Worm (Caenorhabditis elegans) whole organism, L1 larva: Measurements from ENCODE around the gene fbxa-65.
"Not testable (repeated sequence)": the region's sequence is repeated elsewhere in the genome, so short reads cannot be mapped to it uniquely, and the experiment has no call there.

Source experiments
- Y116A8C.19 ChIP-seq: sonication (generic microtip); optimal IDR thresholded peaks from 2 replicates; lab custom pipeline; 2016; ENCODE audit warnings: missing compliant biosample characterization, missing genetic modification characterization, borderline replicate concordance
- aha-1 ChIP-seq: fragments of 150-350 bp; optimal IDR thresholded peaks from 2 replicates; lab custom pipeline; 2014; ENCODE audit warnings: missing biosample characterization, missing genetic modification characterization
- blmp-1 ChIP-seq: fragments of 150-350 bp; optimal IDR thresholded peaks from 2 replicates; lab custom pipeline; 2014; ENCODE audit warnings: missing biosample characterization, missing genetic modification characterization
- ceh-8 ChIP-seq: fragments of 200-800 bp; sonication (Bioruptor generic); optimal IDR thresholded peaks from 2 replicates; lab custom pipeline; 2018; ENCODE audit warnings: mild to moderate bottlenecking, missing genetic modification characterization, moderate library complexity, missing compliant biosample characterization
- ceh-82 ChIP-seq, 3 experiments: fragments of 150-350 bp in 1 of 3; sonication (generic microtip) in 2 of 3; optimal IDR thresholded peaks; 2 replicates each; lab custom pipeline; 2014 to 2017; ENCODE audit warnings: missing biosample characterization in 3 of 3, missing genetic modification characterization in 3 of 3
- ceh-90 ChIP-seq: sonication (generic microtip); optimal IDR thresholded peaks from 2 replicates; lab custom pipeline; 2016; ENCODE audit warnings: missing genetic modification characterization, missing compliant biosample characterization
- efl-1 ChIP-seq, 4 experiments: fragments of 150-350 bp; optimal IDR thresholded peaks in 3 of 4; peaks in 1 of 4; 1 replicate in 1 of 4; 2 replicates in 3 of 4; lab custom pipeline; 2014; ENCODE audit warnings: missing biosample characterization in 2 of 4, missing genetic modification characterization in 2 of 4, missing genetic modification reagents in 2 of 4
- elt-3 ChIP-seq, 6 experiments: fragments of 150-350 bp in 1 of 6; sonication (generic microtip); optimal IDR thresholded peaks; 2 replicates each; lab custom pipeline; 2017 to 2018; ENCODE audit warnings: missing biosample characterization in 6 of 6, missing genetic modification characterization in 6 of 6, inconsistent platforms in 1 of 6
- hlh-17 ChIP-seq: fragments of 200-800 bp; sonication (Bioruptor generic); optimal IDR thresholded peaks from 2 replicates; lab custom pipeline; 2018; ENCODE audit warnings: missing genetic modification characterization, mild to moderate bottlenecking, missing compliant biosample characterization, moderate library complexity, borderline replicate concordance
- hpl-2 ChIP-seq: fragments of 150-350 bp; optimal IDR thresholded peaks from 2 replicates; lab custom pipeline; 2014; ENCODE audit warnings: missing biosample characterization, missing genetic modification reagents, missing genetic modification characterization
- lin-15B ChIP-seq: fragments of 150-350 bp; sonication (generic microtip); optimal IDR thresholded peaks from 3 replicates; lab custom pipeline; 2014; ENCODE audit warnings: missing biosample characterization, missing genetic modification characterization
- mef-2 ChIP-seq: fragments of 150-350 bp; optimal IDR thresholded peaks from 2 replicates; lab custom pipeline; 2014; ENCODE audit warnings: missing biosample characterization, missing genetic modification characterization
- mep-1 ChIP-seq: fragments of 150-350 bp; optimal IDR thresholded peaks from 2 replicates; lab custom pipeline; 2014; ENCODE audit warnings: missing biosample characterization, missing genetic modification characterization
- nhr-11 ChIP-seq: fragments of 150-350 bp; optimal IDR thresholded peaks from 2 replicates; lab custom pipeline; 2014; ENCODE audit warnings: missing biosample characterization, missing genetic modification characterization
- nhr-19 ChIP-seq: fragments of 200-800 bp; sonication (Bioruptor generic); conservative IDR thresholded peaks from 2 replicates; pipeline ENCODE4 v1.3.6; 2022; ENCODE audit warnings: missing genetic modification characterization, missing compliant biosample characterization
- nhr-20 ChIP-seq: sonication (generic microtip); optimal IDR thresholded peaks from 2 replicates; lab custom pipeline; 2016; ENCODE audit warnings: mild to moderate bottlenecking, missing genetic modification characterization, missing compliant biosample characterization
- nhr-47 ChIP-seq: sonication (generic microtip); optimal IDR thresholded peaks from 2 replicates; lab custom pipeline; 2016; ENCODE audit warnings: mild to moderate bottlenecking, missing genetic modification characterization, moderate library complexity, missing compliant biosample characterization
- nhr-71 ChIP-seq: sonication (generic microtip); optimal IDR thresholded peaks from 2 replicates; lab custom pipeline; 2016; ENCODE audit warnings: mild to moderate bottlenecking, missing genetic modification characterization, moderate library complexity, missing compliant biosample characterization
- nhr-76 ChIP-seq: sonication (generic microtip); optimal IDR thresholded peaks from 2 replicates; lab custom pipeline; 2017; ENCODE audit warnings: missing biosample characterization, missing genetic modification characterization
- nhr-77 ChIP-seq: fragments of 150-350 bp; optimal IDR thresholded peaks from 2 replicates; lab custom pipeline; 2014; ENCODE audit warnings: missing biosample characterization, missing genetic modification characterization
- rnt-1 ChIP-seq: sonication (generic microtip); optimal IDR thresholded peaks from 2 replicates; lab custom pipeline; 2016; ENCODE audit warnings: mild to moderate bottlenecking, missing genetic modification characterization, moderate library complexity, missing compliant biosample characterization
- skn-1 ChIP-seq: fragments of 150-350 bp; optimal IDR thresholded peaks from 2 replicates; lab custom pipeline; 2014; ENCODE audit warnings: missing biosample characterization, missing genetic modification characterization
- snu-23 ChIP-seq: sonication (generic microtip); optimal IDR thresholded peaks from 2 replicates; lab custom pipeline; 2016; ENCODE audit warnings: missing genetic modification characterization, missing compliant biosample characterization
- sup-37 ChIP-seq: fragments of 200-800 bp; sonication (Bioruptor generic); optimal IDR thresholded peaks from 2 replicates; lab custom pipeline; 2018; ENCODE audit warnings: mild to moderate bottlenecking, missing genetic modification characterization, missing compliant biosample characterization
- swsn-7 ChIP-seq: sonication (generic microtip); optimal IDR thresholded peaks from 2 replicates; lab custom pipeline; 2016; ENCODE audit warnings: missing genetic modification characterization, missing compliant biosample characterization
- unc-62 ChIP-seq: fragments of 150-350 bp; optimal IDR thresholded peaks from 2 replicates; lab custom pipeline; 2014; ENCODE audit warnings: missing biosample characterization, missing genetic modification reagents, missing genetic modification characterization
- unc-98 ChIP-seq: fragments of 200-800 bp; sonication (Bioruptor generic); IDR thresholded peaks from 2 replicates; pipeline ENCODE4 v1.3.6; 2022; ENCODE audit warnings: missing genetic modification characterization, missing compliant biosample characterization
- xbp-1 ChIP-seq: sonication (generic microtip); optimal IDR thresholded peaks from 2 replicates; lab custom pipeline; 2016; ENCODE audit warnings: missing genetic modification characterization, missing compliant biosample characterization
- zag-1 ChIP-seq: fragments of 150-350 bp; optimal IDR thresholded peaks from 2 replicates; lab custom pipeline; 2014; ENCODE audit warnings: missing biosample characterization, missing genetic modification characterization
- ztf-11 ChIP-seq, 2 experiments: sonication (generic microtip); optimal IDR thresholded peaks; 2 replicates each; lab custom pipeline; 2016 to 2017; ENCODE audit warnings: missing genetic modification characterization in 2 of 2, missing biosample characterization in 1 of 2, missing compliant biosample characterization in 1 of 2

Gene fbxa-65

ce11 chrV:3376973-3377372, 30.7 kb upstream of the fbxa-65 start, which contains the start of gene srbc-2:
srbc-2 (minus strand) TSS chrV:3377073.
- no peak for TF ChIP-seq ceh-82 (tag; optimal IDR thresholded peaks at IDR 0.05; lab: Kevin White, UChicago)
- no peak for TF ChIP-seq blmp-1 (tag; lab: Kevin White, UChicago)
- TF ChIP-seq nhr-77 (tag; lab: Kevin White, UChicago): no peak
- TF ChIP-seq, all 84 proteins: peak for 0

- TF ChIP-seq unc-62 (no peak), mef-2 (tag; lab: Kevin White, UChicago) (no peak), nhr-20 (tag; lab: Kevin White, UChicago) (no peak), ztf-11 (tag; optimal IDR thresholded peaks at IDR 0.05; lab: Kevin White, UChicago) (no peak), skn-1 (tag; lab: Kevin White, UChicago) (no peak), unc-98 (GFP tag; lab: Robert Waterston, UW) (no peak), aha-1 (no peak), nhr-19 (no peak), hpl-2 (GFP tag; lab: Kevin White, UChicago) (no peak), blmp-1 (tag; lab: Kevin White, UChicago) (no peak)
These were observed 26.4 kb upstream of the fbxa-65 start, which contains the start of gene srx-121 for ce11 chrV:3372673-3373072. srx-121 (minus strand) TSS chrV:3372773.

ce11 chrV:3367773-3368172, 21.5 kb upstream of the fbxa-65 start, which contains the start of gene C04E12.2:
C04E12.2 (plus strand) TSS chrV:3368073.
- TF ChIP-seq nhr-47 (tag; lab: Kevin White, UChicago); ceh-90; nhr-76: not testable (repeated sequence)

- TF ChIP-seq skn-1 (tag; lab: Kevin White, UChicago) (no peak), efl-1 (optimal IDR thresholded peaks at IDR 0.05; lab: Kevin White, UChicago) (no peak), efl-1 (GFP tag; optimal IDR thresholded peaks at IDR 0.05 in 1 of 2; lab: Kevin White, UChicago) (peak in 1 of 2 experiments; percentile 47), elt-3 (tag; optimal IDR thresholded peaks at IDR 0.05; lab: Kevin White, UChicago) (peak in 1 of 6 experiments; percentile 38), nhr-20 (tag; lab: Kevin White, UChicago) (peak; percentile 16), zag-1 (tag; lab: Kevin White, UChicago) (no peak)
These were observed 16.2 kb upstream of the fbxa-65 start, which contains the start of gene C04E12.4 for ce11 chrV:3362475-3362874. C04E12.4 (plus strand) TSS chrV:3362775.

- TF ChIP-seq unc-98 (GFP tag; lab: Robert Waterston, UW) (no peak), snu-23 (GFP tag; lab: Kevin White, UChicago) (no peak)
These were observed 15.3 kb upstream of the fbxa-65 start for ce11 chrV:3361633-3362032.

ce11 chrV:3358267-3358666, 12.0 kb upstream of the fbxa-65 start, which contains the start of gene C04E12.5:
C04E12.5 (plus strand) TSS chrV:3358567.
- TF ChIP-seq ceh-90: no peak
- no peak for TF ChIP-seq ceh-8 (GFP tag; lab: Kevin White, UChicago)
- TF ChIP-seq nhr-19: no peak

ce11 chrV:3357106-3357505, 10.8 kb upstream of the fbxa-65 start, which contains the start of gene scrm-3:
scrm-3 (minus strand) TSS chrV:3357206.
- TF ChIP-seq sup-37 (no peak), mep-1 (tag; lab: Kevin White, UChicago) (no peak), rnt-1 (tag; lab: Kevin White, UChicago) (no peak), nhr-71 (tag; lab: Kevin White, UChicago) (no peak), hlh-17 (GFP tag; lab: Kevin White, UChicago) (no peak), swsn-7 (tag; lab: Kevin White, UChicago) (no peak), xbp-1 (no peak), Y116A8C.19 (no peak), nhr-11 (no peak), lin-15B (no peak)
